Worm (Caenorhabditis elegans) whole organism, mixed stage, embryonic: ENCODE results near the gene F48E3.9.

Source experiments
- elt-3 ChIP-seq: fragments of 150-350 bp; optimal IDR thresholded peaks from 2 replicates; lab custom pipeline; 2014; ENCODE audit warnings: missing biosample characterization, missing genetic modification characterization
- nhr-2 ChIP-seq: fragments of 150-350 bp; optimal IDR thresholded peaks from 2 replicates; lab custom pipeline; 2014; ENCODE audit warnings: missing biosample characterization, missing genetic modification characterization
- nhr-28 ChIP-seq: fragments of 150-350 bp; optimal IDR thresholded peaks from 2 replicates; lab custom pipeline; 2014; ENCODE audit warnings: missing biosample characterization, missing genetic modification characterization
- snpc-4 ChIP-seq: fragments of 150-350 bp; optimal IDR thresholded peaks from 2 replicates; lab custom pipeline; 2014; ENCODE audit warnings: missing biosample characterization, missing genetic modification characterization
- unc-39 ChIP-seq: fragments of 150-350 bp; optimal IDR thresholded peaks from 2 replicates; lab custom pipeline; 2014; ENCODE audit warnings: missing biosample characterization, missing genetic modification characterization
- ztf-11 ChIP-seq: fragments of 150-350 bp; optimal IDR thresholded peaks from 2 replicates; lab custom pipeline; 2014; ENCODE audit warnings: missing biosample characterization, missing genetic modification characterization

DNA sequence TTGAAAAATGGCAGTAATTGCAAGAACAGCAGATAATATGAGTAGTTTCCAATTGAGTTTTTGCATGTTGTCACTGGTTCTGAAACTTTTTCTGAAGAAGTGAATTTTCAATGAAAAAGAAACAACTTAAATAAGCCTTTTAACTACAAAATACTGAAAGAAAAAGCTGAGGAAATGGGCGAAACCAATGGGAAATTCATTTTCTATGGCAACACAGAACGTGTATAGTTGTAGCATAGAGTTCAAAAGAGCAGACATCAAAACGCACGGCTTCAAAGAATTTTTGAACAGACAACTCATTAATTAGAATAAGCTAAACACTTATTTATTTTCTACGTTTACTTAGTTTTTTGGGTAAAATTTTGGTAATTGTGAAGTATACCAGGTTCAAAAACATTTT, 12.2 kb downstream of the F48E3.9 start, which contains the start of gene F48E3.2:
- TF ChIP-seq unc-39 (tag; lab: Kevin White, UChicago) (no peak), elt-3 (no peak), snpc-4 (tag; lab: Kevin White, UChicago) (no peak), nhr-28 (tag; lab: Kevin White, UChicago) (no peak), ztf-11 (tag; lab: Kevin White, UChicago) (no peak), nhr-2 (tag; lab: Kevin White, UChicago) (no peak)
